Fruit fly (Drosophila melanogaster): ENCODE results near the gene RhoL.

The RhoL gene

dm6 chr3R:9502416-9502763 lies at the start of gene RhoL (continued):
- no peak for TF ChIP-seq CG4424 (GFP tag; optimal IDR thresholded peaks at IDR 0.05)
- TF ChIP-seq CG5180 (GFP tag; optimal IDR thresholded peaks at IDR 0.05) = peak; percentile 87
- TF ChIP-seq CG32532 (GFP tag; IDR thresholded peaks at IDR 0.05) = peak; percentile 68
- TF ChIP-seq MESR4 (GFP tag; optimal IDR thresholded peaks at IDR 0.05) = peak; percentile 5
- no peak for TF ChIP-seq CG8478 (optimal IDR thresholded peaks at IDR 0.05)
- TF ChIP-seq CG12155 (GFP tag; optimal IDR thresholded peaks at IDR 0.05) = no peak
- no peak; the same call in 1 of the 2 replicates for TF ChIP-seq GATAe (GFP tag; conservative IDR thresholded peaks at IDR 0.05)
- no peak for TF ChIP-seq pita (GFP tag; optimal IDR thresholded peaks at IDR 0.05)
- TF ChIP-seq D19A (tag; optimal IDR thresholded peaks at IDR 0.05) = peak; percentile 20
- TF ChIP-seq CG8089 (GFP tag; optimal IDR thresholded peaks at IDR 0.05) = no peak
- peak; percentile 67 for TF ChIP-seq Nf-YC (tag; optimal IDR thresholded peaks at IDR 0.05)
- TF ChIP-seq tio (GFP tag; optimal IDR thresholded peaks at IDR 0.05) = no peak
- 0 out of 2 replicates have a peak, but pooled peaks have one; percentile 21 for TF ChIP-seq NFAT (GFP tag; IDR thresholded peaks at IDR 0.05)
- TF ChIP-seq cg (GFP tag; optimal IDR thresholded peaks at IDR 0.05) = no peak
- TF ChIP-seq Abd-B (GFP tag; optimal IDR thresholded peaks at IDR 0.05) = no peak
- TF ChIP-seq CG6854 (GFP tag; optimal IDR thresholded peaks at IDR 0.05) = peak; percentile 49
- no peak for TF ChIP-seq ato (GFP tag; IDR thresholded peaks at IDR 0.05; ENCODE audit: partially characterized antibody)
- TF ChIP-seq sqz (GFP tag; optimal IDR thresholded peaks at IDR 0.05) = no peak
- no peak for TF ChIP-seq Lim3 (GFP tag; IDR thresholded peaks at IDR 0.05)
- no peak for TF ChIP-seq oc (tag; optimal IDR thresholded peaks at IDR 0.05)
- 0 out of 2 replicates have a peak, but pooled peaks have one; percentile 24 for TF ChIP-seq Nf-YA (GFP tag; IDR thresholded peaks at IDR 0.05)
- peak; percentile 60 for TF ChIP-seq lab (GFP tag; optimal IDR thresholded peaks at IDR 0.05)
- TF ChIP-seq salm (tag; optimal IDR thresholded peaks at IDR 0.05) = peak; percentile 8
- peak; percentile 64 for TF ChIP-seq CrebB (tag; optimal IDR thresholded peaks at IDR 0.05)
- no peak for TF ChIP-seq slou (GFP tag; optimal IDR thresholded peaks at IDR 0.05)
- TF ChIP-seq Neu2 (GFP tag; optimal IDR thresholded peaks at IDR 0.05; ENCODE audit: borderline replicate concordance) = no peak
- TF ChIP-seq CG17912 (GFP tag; optimal IDR thresholded peaks at IDR 0.05) = peak; percentile 69
- TF ChIP-seq CG3163 (GFP tag; optimal IDR thresholded peaks at IDR 0.05) = peak; percentile 98
- no peak for TF ChIP-seq CG10959 (GFP tag; IDR thresholded peaks at IDR 0.05)
- peak; percentile 11; the same call in 1 of the 3 replicates for TF ChIP-seq CG2199 (GFP tag; IDR thresholded peaks at IDR 0.05)
- TF ChIP-seq vvl (GFP tag; IDR thresholded peaks at IDR 0.05) = peak; percentile 39
- TF ChIP-seq CG13424 (tag; optimal IDR thresholded peaks at IDR 0.05) = no peak
- TF ChIP-seq Meics (GFP tag; optimal IDR thresholded peaks at IDR 0.05) = no peak
- no peak for TF ChIP-seq pzg (GFP tag; optimal IDR thresholded peaks at IDR 0.05)
- no peak for TF ChIP-seq CG4360 (GFP tag; IDR thresholded peaks at IDR 0.05)
- no peak for TF ChIP-seq pnt (GFP tag; optimal IDR thresholded peaks at IDR 0.05)
- TF ChIP-seq Trl (optimal IDR thresholded peaks at IDR 0.05) = peak; percentile 93
- peak; percentile 38 for TF ChIP-seq Trl (GFP tag; optimal IDR thresholded peaks at IDR 0.05)
- TF ChIP-seq Hand (GFP tag; optimal IDR thresholded peaks at IDR 0.05) = no peak
- peak; percentile 33; the same call in 1 of the 2 replicates for TF ChIP-seq onecut (GFP tag; IDR thresholded peaks at IDR 0.05)
- TF ChIP-seq nmo (GFP tag; optimal IDR thresholded peaks at IDR 0.05) = no peak
- no peak for TF ChIP-seq Lhr (GFP tag; optimal IDR thresholded peaks at IDR 0.05)
- TF ChIP-seq CG11695 (GFP tag; IDR thresholded peaks at IDR 0.05) = peak; percentile 48; the same call in 1 of the 3 replicates
- no peak for TF ChIP-seq pan (optimal IDR thresholded peaks at IDR 0.05)
- TF ChIP-seq pan (GFP tag; optimal IDR thresholded peaks at IDR 0.05 in 1 of 2, IDR thresholded peaks at IDR 0.05 in 1 of 2) = peak in 1 of 2 experiments; percentile 14
- no peak for TF ChIP-seq Aef1 (GFP tag; IDR thresholded peaks at IDR 0.05)
- peak; percentile 11 for TF ChIP-seq CG8359 (GFP tag; optimal IDR thresholded peaks at IDR 0.05; ENCODE audit: borderline replicate concordance)
- TF ChIP-seq CG7786 (GFP tag; optimal IDR thresholded peaks at IDR 0.05) = no peak
- no peak for TF ChIP-seq z (GFP tag; IDR thresholded peaks at IDR 0.05)
- peak; percentile 12; the same call in 1 of the 2 replicates for TF ChIP-seq CG14014 (GFP tag; IDR thresholded peaks at IDR 0.05)
- TF ChIP-seq br (optimal IDR thresholded peaks at IDR 0.05) = no peak
- TF ChIP-seq CG13624 (GFP tag; optimal IDR thresholded peaks at IDR 0.05) = peak; percentile 54
- no peak for TF ChIP-seq repo (GFP tag; optimal IDR thresholded peaks at IDR 0.05)
